Worm (Caenorhabditis elegans) whole organism, L4 larva: ENCODE results near the gene Y49F6B.20.

Experiments used
- aly-2 ChIP-seq: sonication (generic microtip); optimal IDR thresholded peaks from 2 replicates; lab custom pipeline; 2018; ENCODE audit warnings: missing biosample characterization, missing genetic modification characterization
- arid-1 ChIP-seq: fragments of 200-800 bp; sonication (Bioruptor generic); conservative IDR thresholded peaks from 2 replicates; pipeline ENCODE4 v1.3.6; 2022; ENCODE audit warnings: missing genetic modification reagents, missing genetic modification characterization, missing compliant biosample characterization
- mdl-1 ChIP-seq, 2 experiments: fragments of 150-350 bp in 1 of 2; sonication (generic microtip) in 1 of 2; optimal IDR thresholded peaks; 2 replicates each; lab custom pipeline; 2014 to 2017; ENCODE audit warnings: missing biosample characterization in 2 of 2, missing genetic modification characterization in 2 of 2
- nhr-11 ChIP-seq: fragments of 150-350 bp; optimal IDR thresholded peaks from 2 replicates; lab custom pipeline; 2014; ENCODE audit warnings: missing biosample characterization, missing genetic modification characterization
- nhr-76 ChIP-seq: fragments of 150-350 bp; optimal IDR thresholded peaks from 2 replicates; lab custom pipeline; 2014; ENCODE audit warnings: missing biosample characterization, missing genetic modification characterization
- unc-130 ChIP-seq: sonication (generic microtip); optimal IDR thresholded peaks from 2 replicates; lab custom pipeline; 2016; ENCODE audit warnings: missing genetic modification reagents, missing genetic modification characterization, missing compliant biosample characterization
- ztf-11 ChIP-seq: fragments of 150-350 bp; optimal IDR thresholded peaks from 2 replicates; lab custom pipeline; 2014; ENCODE audit warnings: missing biosample characterization, missing genetic modification characterization

ce11 chrII:3476536-3476935 is 6.1 kb upstream of the Y49F6B.20 start:
- TF ChIP-seq aly-2 (tag; lab: Kevin White, UChicago) (no peak), arid-1 (GFP tag; lab: Robert Waterston, UW) (no peak), nhr-11 (tag; lab: Kevin White, UChicago) (no peak), nhr-76 (no peak), ztf-11 (no peak), mdl-1 (tag; optimal IDR thresholded peaks at IDR 0.05; lab: Kevin White, UChicago) (no peak), unc-130 (GFP tag; lab: Kevin White, UChicago) (no peak)
